Fruit fly (Drosophila melanogaster): ENCODE measurements around the gene p130CAS.

p130CAS gene

dm6 chr3L:160446-161094 is 7.9 kb downstream of the p130CAS start (continued):
- TF ChIP-seq jing (GFP tag; optimal IDR thresholded peaks at IDR 0.05), result no peak
- TF ChIP-seq CG17802 (tag; optimal IDR thresholded peaks at IDR 0.05), result no peak
- TF ChIP-seq Hand (GFP tag; optimal IDR thresholded peaks at IDR 0.05), result peak; percentile 23
- TF ChIP-seq Vsx1 (GFP tag; optimal IDR thresholded peaks at IDR 0.05), result no peak
- 0 out of 2 replicates have a peak, but pooled peaks have one; percentile 11 for TF ChIP-seq onecut (GFP tag; IDR thresholded peaks at IDR 0.05)
- peak; percentile 61 for TF ChIP-seq lab (GFP tag; optimal IDR thresholded peaks at IDR 0.05)
- TF ChIP-seq CG6765 (GFP tag; optimal IDR thresholded peaks at IDR 0.05), result peak; percentile 7
- TF ChIP-seq CG9215 (GFP tag; IDR thresholded peaks at IDR 0.05), result no peak
- peak; percentile 70 for TF ChIP-seq abd-A (tag; optimal IDR thresholded peaks at IDR 0.05)
- no peak for TF ChIP-seq CG3847 (GFP tag; IDR thresholded peaks at IDR 0.05)
- no peak for TF ChIP-seq CG14965 (GFP tag; optimal IDR thresholded peaks at IDR 0.05; ENCODE audit: borderline replicate concordance)
- no peak for TF ChIP-seq CG31441 (GFP tag; IDR thresholded peaks at IDR 0.05)
- no peak for TF ChIP-seq chif (GFP tag; optimal IDR thresholded peaks at IDR 0.05)
- TF ChIP-seq slbo (GFP tag; IDR thresholded peaks at IDR 0.05), result peak; percentile 19; the same call in 1 of the 2 replicates
- no peak for TF ChIP-seq ATbp (GFP tag; optimal IDR thresholded peaks at IDR 0.05)
- no peak for TF ChIP-seq CG15514 (GFP tag; optimal IDR thresholded peaks at IDR 0.05)
- no peak for TF ChIP-seq knrl (GFP tag; IDR thresholded peaks at IDR 0.05; ENCODE audit: partially characterized antibody)
- TF ChIP-seq Ptx1 (GFP tag; IDR thresholded peaks at IDR 0.05), result no peak
- TF ChIP-seq CG3065 (GFP tag; optimal IDR thresholded peaks at IDR 0.05), result no peak
- TF ChIP-seq CG16813 (GFP tag; IDR thresholded peaks at IDR 0.05; ENCODE audit: partially characterized antibody), result no peak
- no peak for TF ChIP-seq crp (GFP tag; optimal IDR thresholded peaks at IDR 0.05)
- TF ChIP-seq chm (GFP tag; IDR thresholded peaks at IDR 0.05), result peak; percentile 67
- TF ChIP-seq mirr (GFP tag; optimal IDR thresholded peaks at IDR 0.05), result peak; percentile 72
- no peak for TF ChIP-seq CG18599 (GFP tag; optimal IDR thresholded peaks at IDR 0.05)
- TF ChIP-seq Optix (GFP tag; IDR thresholded peaks at IDR 0.05), result no peak
- TF ChIP-seq tx (GFP tag; optimal IDR thresholded peaks at IDR 0.05), result no peak
- no peak for TF ChIP-seq btn (GFP tag; optimal IDR thresholded peaks at IDR 0.05)
- no peak for TF ChIP-seq Six4 (GFP tag; optimal IDR thresholded peaks at IDR 0.05)
- TF ChIP-seq pum (GFP tag; optimal IDR thresholded peaks at IDR 0.05), result no peak
- peak; percentile 14 for TF ChIP-seq CG10147 (GFP tag; optimal IDR thresholded peaks at IDR 0.05)
- no peak for TF ChIP-seq CG5245 (GFP tag; optimal IDR thresholded peaks at IDR 0.05)
- no peak for TF ChIP-seq CG4424 (GFP tag; optimal IDR thresholded peaks at IDR 0.05)
- no peak for TF ChIP-seq CG6813 (GFP tag; optimal IDR thresholded peaks at IDR 0.05)
- no peak for TF ChIP-seq Doc2 (GFP tag; IDR thresholded peaks at IDR 0.05)
- no peak for TF ChIP-seq esg (GFP tag; conservative IDR thresholded peaks at IDR 0.05)
- no peak for TF ChIP-seq CG30020 (tag; optimal IDR thresholded peaks at IDR 0.05)
- TF ChIP-seq CG15479 (GFP tag; optimal IDR thresholded peaks at IDR 0.05), result no peak
- TF ChIP-seq PHDP (tag; optimal IDR thresholded peaks at IDR 0.05), result peak; percentile 30
- TF ChIP-seq CG16779 (GFP tag; IDR thresholded peaks at IDR 0.05), result no peak
- 0 out of 3 replicates have a peak, but pooled peaks have one; percentile 37 for TF ChIP-seq Opbp (GFP tag; IDR thresholded peaks at IDR 0.05; ENCODE audit: partially characterized antibody)
- no peak for TF ChIP-seq D (optimal IDR thresholded peaks at IDR 0.05)
- TF ChIP-seq D (GFP tag; optimal IDR thresholded peaks at IDR 0.05), result no peak
- peak; percentile 55 for TF ChIP-seq CG13296 (GFP tag; optimal IDR thresholded peaks at IDR 0.05)
- no peak for TF ChIP-seq CG14710 (tag; optimal IDR thresholded peaks at IDR 0.05)
- peak; percentile 17 for TF ChIP-seq nom (GFP tag; optimal IDR thresholded peaks at IDR 0.05)
- TF ChIP-seq CG1603 (tag; optimal IDR thresholded peaks at IDR 0.05), result peak; percentile 7
- TF ChIP-seq MESR4 (GFP tag; optimal IDR thresholded peaks at IDR 0.05), result no peak
- peak; percentile 4; the same call in 1 of the 2 replicates for TF ChIP-seq MBD-R2 (GFP tag; IDR thresholded peaks at IDR 0.05)
- TF ChIP-seq dan (GFP tag; IDR thresholded peaks at IDR 0.05), result no peak

All from whole organism, embryonic.